Fruit fly (Drosophila melanogaster): Measurements from ENCODE around the gene Pus10.

- no peak for TF ChIP-seq CG6276 (GFP tag; optimal IDR thresholded peaks at IDR 0.05)
- no peak for TF ChIP-seq Lpt (GFP tag; optimal IDR thresholded peaks at IDR 0.05)
- TF ChIP-seq CG32006 (GFP tag; optimal IDR thresholded peaks at IDR 0.05): no peak
- no peak for TF ChIP-seq CG8319 (GFP tag; optimal IDR thresholded peaks at IDR 0.05)
- no peak for TF ChIP-seq fd85E (GFP tag; optimal IDR thresholded peaks at IDR 0.05)
- no peak for TF ChIP-seq vri (GFP tag; optimal IDR thresholded peaks at IDR 0.05)
- no peak for TF ChIP-seq CG3032 (tag; optimal IDR thresholded peaks at IDR 0.05)
- no peak for TF ChIP-seq CG6854 (GFP tag; optimal IDR thresholded peaks at IDR 0.05)
- TF ChIP-seq CG11902 (GFP tag; optimal IDR thresholded peaks at IDR 0.05): no peak
- no peak for TF ChIP-seq CG11294 (GFP tag; IDR thresholded peaks at IDR 0.05)
Measured at dm6 chr2L:146503-146902, 8.6 kb downstream of the Pus10 start.

All from whole organism, prepupa.